Worm (Caenorhabditis elegans) whole organism, L3 larva: Measurements from ENCODE around the gene T23B5.6.

Experiments
- R02D3.7 ChIP-seq: fragments of 150-350 bp; optimal IDR thresholded peaks from 2 replicates; lab custom pipeline; 2014; ENCODE audit warnings: missing biosample characterization, missing genetic modification characterization
- fkh-10 ChIP-seq: sonication (generic microtip); optimal IDR thresholded peaks from 2 replicates; lab custom pipeline; 2017; ENCODE audit warnings: missing biosample characterization, missing genetic modification reagents, missing genetic modification characterization
- fos-1 ChIP-seq: fragments of 150-350 bp; optimal IDR thresholded peaks from 2 replicates; lab custom pipeline; 2014; ENCODE audit warnings: missing biosample characterization, missing genetic modification characterization
- nhr-25 ChIP-seq: sonication (generic microtip); optimal IDR thresholded peaks from 2 replicates; lab custom pipeline; 2017; ENCODE audit warnings: missing biosample characterization, missing genetic modification characterization
- tbx-2 ChIP-seq: sonication (generic microtip); optimal IDR thresholded peaks from 2 replicates; lab custom pipeline; 2016; ENCODE audit warnings: mild to moderate bottlenecking, missing genetic modification characterization, missing compliant biosample characterization
- unc-62 ChIP-seq: fragments of 150-350 bp; sonication (generic microtip); optimal IDR thresholded peaks from 4 replicates; lab custom pipeline; 2014; ENCODE audit warnings: missing biosample characterization, missing genetic modification reagents, missing genetic modification characterization
- ztf-11 ChIP-seq: fragments of 150-350 bp; optimal IDR thresholded peaks from 2 replicates; lab custom pipeline; 2014; ENCODE audit warnings: missing biosample characterization, missing genetic modification characterization

DNA sequence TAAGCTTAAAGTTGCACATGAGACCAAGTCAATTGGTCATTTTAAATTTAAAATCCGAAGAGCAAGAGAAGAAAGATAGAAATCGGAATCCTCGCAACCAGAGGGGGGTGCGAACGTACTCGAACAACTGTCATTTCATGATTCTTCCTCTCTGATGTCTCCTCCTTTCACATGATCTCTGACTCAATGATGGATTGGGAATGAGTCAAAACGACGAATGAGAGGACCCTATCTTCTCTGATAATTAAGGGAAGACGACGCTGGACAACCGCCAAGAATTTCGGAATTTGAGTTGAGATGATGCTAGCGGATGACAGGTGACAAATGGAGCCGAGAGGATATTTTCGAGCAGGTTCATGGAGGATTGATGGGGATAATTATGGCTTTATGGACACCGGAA is 39.7 kb downstream of the T23B5.6 start:
- TF ChIP-seq fkh-10 (no peak), fos-1 (no peak), R02D3.7 (tag; lab: Kevin White, UChicago) (no peak), ztf-11 (no peak), tbx-2 (tag; lab: Kevin White, UChicago) (no peak), nhr-25 (tag; lab: Kevin White, UChicago) (no peak), unc-62 (no peak)
